Worm (Caenorhabditis elegans): ENCODE results near the gene vap-1.

vap-1 gene

DNA sequence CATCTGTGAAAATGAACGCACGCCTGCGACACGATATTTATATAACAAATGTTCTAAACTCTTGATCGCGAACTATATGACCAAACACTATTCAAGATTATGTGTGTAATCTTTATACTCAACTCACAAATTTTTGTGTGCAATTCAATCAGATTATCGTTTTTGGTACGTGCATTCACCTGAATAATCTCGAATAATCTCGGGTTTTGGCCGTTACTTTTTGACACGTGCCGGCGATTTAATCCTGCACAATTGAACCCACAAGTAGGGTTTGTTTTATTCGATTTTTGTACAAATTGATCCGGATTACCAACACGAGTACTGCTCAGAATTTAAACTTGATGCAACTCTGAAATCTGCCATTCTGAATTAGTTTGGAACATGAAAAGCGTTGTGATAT lies at the start of gene vap-1, which contains the start of gene F11C7.2:
Gene vap-1 (minus strand): TSS at position 101 of the 400 bp plus-strand sequence.
Gene F11C7.2 (plus strand): TSS at position 359 of the 400 bp plus-strand sequence.
- TF ChIP-seq snu-23 (GFP tag; optimal IDR thresholded peaks at IDR 0.05) = peak; percentile 24
- no peak for TF ChIP-seq efl-1 (optimal IDR thresholded peaks at IDR 0.05)
- TF ChIP-seq efl-1 (GFP tag; optimal IDR thresholded peaks at IDR 0.05 in 1 of 2) = peak in 1 of 2 experiments; percentile 24
- no peak for TF ChIP-seq unc-98 (GFP tag; IDR thresholded peaks at IDR 0.05)
- no peak for TF ChIP-seq nhr-47 (tag; optimal IDR thresholded peaks at IDR 0.05)

DNA sequence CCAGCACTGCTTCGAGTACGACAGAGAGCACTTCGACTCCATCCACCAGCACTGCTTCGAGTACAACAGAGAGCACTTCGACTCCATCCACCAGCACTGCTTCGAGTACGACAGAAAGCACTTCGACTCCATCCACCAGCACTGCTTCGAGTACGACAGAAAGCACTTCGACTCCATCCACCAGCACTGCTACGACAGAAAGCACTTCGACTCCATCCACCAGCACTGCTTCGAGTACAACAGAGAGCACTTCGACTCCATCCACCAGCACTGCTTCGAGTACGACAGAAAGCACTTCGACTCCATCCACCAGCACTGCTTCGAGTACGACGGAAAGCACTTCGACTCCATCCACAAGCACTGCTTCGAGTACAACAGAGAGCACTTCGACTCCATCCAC lies 46.2 kb upstream of the vap-1 start:
- TF ChIP-seq mab-9 (GFP tag; IDR thresholded peaks at IDR 0.05) (0 out of 2 replicates have a peak, but pooled peaks have one; percentile 34), grh-1 (GFP tag; IDR thresholded peaks at IDR 0.05) (peak; percentile 45; the same call in 1 of the 2 replicates)

DNA sequence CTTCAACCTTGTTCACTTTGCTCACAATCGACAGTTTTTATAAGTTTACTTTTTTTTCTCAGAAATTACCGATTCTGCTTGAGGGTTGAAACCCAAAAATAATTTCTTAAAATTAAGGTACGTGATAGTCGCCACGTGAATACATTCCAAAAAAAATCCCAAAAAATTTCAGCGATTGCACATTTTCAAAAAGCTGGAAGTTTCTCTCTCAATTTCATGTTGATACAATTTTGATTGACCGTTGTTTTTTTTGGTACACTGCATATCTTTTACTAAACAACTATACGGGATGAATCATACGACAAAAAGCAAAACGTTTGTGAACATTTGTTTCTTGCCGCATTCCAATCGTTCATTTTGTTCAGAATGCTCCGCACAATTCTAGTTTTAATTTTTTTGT lies 42.0 kb upstream of the vap-1 start, which contains the start of gene C36E6.8:
Gene C36E6.8 (plus strand): TSS at position 301 of the 400 bp plus-strand sequence.
- no peak for TF ChIP-seq nhr-84 (tag; optimal IDR thresholded peaks at IDR 0.05)
- TF ChIP-seq ceh-63 (GFP tag; optimal IDR thresholded peaks at IDR 0.05) = no peak

DNA sequence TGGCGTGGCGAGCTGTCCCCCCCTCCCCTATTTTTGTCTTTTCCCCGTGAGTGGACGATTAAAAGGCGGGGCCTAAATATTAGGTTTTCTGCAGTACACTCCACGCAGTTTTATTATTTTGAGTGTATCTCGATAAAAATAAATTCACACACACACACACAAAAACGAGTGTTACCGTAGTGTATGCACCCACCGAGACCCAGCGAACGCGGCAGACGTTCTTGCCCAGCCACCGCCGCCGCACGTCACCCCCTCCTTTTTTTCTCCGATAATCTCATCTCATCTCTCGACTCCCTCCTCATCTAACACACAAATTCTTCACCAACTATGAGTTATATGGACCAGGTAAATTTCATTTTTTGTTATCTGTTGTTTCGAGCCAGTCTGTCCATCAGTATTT lies 37.9 kb upstream of the vap-1 start, which contains the start of gene fubl-3:
Gene fubl-3 (plus strand): TSS at position 212 of the 400 bp plus-strand sequence.
- TF ChIP-seq nhr-84 (tag; optimal IDR thresholded peaks at IDR 0.05) (no peak), lin-14 (GFP tag; optimal IDR thresholded peaks at IDR 0.05) (peak; percentile 84), C16A3.4 (tag; optimal IDR thresholded peaks at IDR 0.05) (peak; percentile 50), lin-13 (GFP tag; optimal IDR thresholded peaks at IDR 0.05) (no peak), ceh-88 (GFP tag; IDR thresholded peaks at IDR 0.05) (no peak), lir-3 (tag; optimal IDR thresholded peaks at IDR 0.05; ENCODE audit: poor library complexity) (no peak), dsc-1 (tag; optimal IDR thresholded peaks at IDR 0.05) (no peak), unc-86 (tag; optimal IDR thresholded peaks at IDR 0.05) (no peak), ceh-90 (tag; optimal IDR thresholded peaks at IDR 0.05) (no peak), nhr-77 (tag; optimal IDR thresholded peaks at IDR 0.05) (no peak), snu-23 (GFP tag; optimal IDR thresholded peaks at IDR 0.05) (peak; percentile 45), unc-130 (tag; optimal IDR thresholded peaks at IDR 0.05) (peak; percentile 51), aly-2 (tag; optimal IDR thresholded peaks at IDR 0.05) (no peak), efl-1 (optimal IDR thresholded peaks at IDR 0.05) (peak in 1 of 2 experiments; percentile 25), efl-1 (GFP tag; optimal IDR thresholded peaks at IDR 0.05 in 1 of 2) (peak in 1 of 2 experiments; percentile 75), nhr-237 (tag; optimal IDR thresholded peaks at IDR 0.05) (no peak), hlh-4 (tag; optimal IDR thresholded peaks at IDR 0.05) (no peak), irx-1 (tag; optimal IDR thresholded peaks at IDR 0.05) (no peak), fos-1 (tag; optimal IDR thresholded peaks at IDR 0.05) (no peak), nhr-85 (tag) (peak; percentile 42), unc-30 (tag; optimal IDR thresholded peaks at IDR 0.05) (no peak), nhr-28 (tag; optimal IDR thresholded peaks at IDR 0.05) (no peak), ceh-82 (tag; optimal IDR thresholded peaks at IDR 0.05) (peak in 1 of 3 experiments; percentile 52), F16B12.6 (tag; optimal IDR thresholded peaks at IDR 0.05) (no peak), nhr-76 (tag; optimal IDR thresholded peaks at IDR 0.05) (no peak), nhr-90 (tag; optimal IDR thresholded peaks at IDR 0.05; ENCODE audit: poor library complexity) (peak; percentile 27), blmp-1 (tag; optimal IDR thresholded peaks at IDR 0.05) (peak; percentile 19), nhr-12 (tag; optimal IDR thresholded peaks at IDR 0.05) (no peak), tlp-1 (tag; optimal IDR thresholded peaks at IDR 0.05) (no peak), nhr-11 (tag; optimal IDR thresholded peaks at IDR 0.05) (no peak), unc-98 (GFP tag; IDR thresholded peaks at IDR 0.05) (no peak), pag-3 (tag; optimal IDR thresholded peaks at IDR 0.05; ENCODE audit: borderline replicate concordance, insufficient read depth) (no peak), elt-3 (tag; optimal IDR thresholded peaks at IDR 0.05) (no peak), zag-1 (tag; optimal IDR thresholded peaks at IDR 0.05) (no peak), dpl-1 (GFP tag; optimal IDR thresholded peaks at IDR 0.05) (no peak), nhr-71 (tag; optimal IDR thresholded peaks at IDR 0.05) (peak; percentile 63), ztf-11 (tag; optimal IDR thresholded peaks at IDR 0.05) (no peak), unc-62 (GFP tag; optimal IDR thresholded peaks at IDR 0.05) (no peak), Y116A8C.19 (tag; optimal IDR thresholded peaks at IDR 0.05; ENCODE audit: borderline replicate concordance) (no peak), swsn-7 (tag; optimal IDR thresholded peaks at IDR 0.05) (peak; percentile 36), tbx-2 (tag; optimal IDR thresholded peaks at IDR 0.05) (peak; percentile 8), fkh-10 (GFP tag; optimal IDR thresholded peaks at IDR 0.05) (no peak), hpl-2 (GFP tag; optimal IDR thresholded peaks at IDR 0.05) (no peak)
